Worm (Caenorhabditis elegans): ENCODE measurements around the gene srbc-26.

DNA sequence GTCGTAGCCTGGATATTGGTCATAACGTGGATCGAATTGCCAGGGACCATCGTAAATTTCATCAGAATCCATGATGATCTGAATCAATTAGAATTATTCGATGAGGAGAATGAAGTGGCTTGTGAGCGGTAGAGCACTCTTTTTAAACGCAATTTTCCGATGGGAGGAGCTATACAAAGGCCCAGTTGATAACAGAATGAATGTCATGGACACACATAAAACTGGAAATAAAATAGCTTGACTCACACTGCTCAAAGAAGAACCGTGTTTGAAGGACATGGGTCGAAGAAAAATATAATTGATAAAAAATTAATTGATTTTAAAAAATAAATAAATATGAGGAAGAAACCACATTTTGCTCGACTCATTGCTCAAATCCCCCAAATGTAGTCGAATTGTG, 36.4 kb downstream of the srbc-26 start, which contains the start of gene Y68A4A.13:
- TF ChIP-seq B0310.2 (tag; optimal IDR thresholded peaks at IDR 0.05), result no peak
- no peak for TF ChIP-seq ceh-13 (GFP tag; optimal IDR thresholded peaks at IDR 0.05)
- TF ChIP-seq ets-7 (tag; optimal IDR thresholded peaks at IDR 0.05), result no peak
- TF ChIP-seq ama-1 (optimal IDR thresholded peaks at IDR 0.05), result no peak
- no peak for TF ChIP-seq tra-4 (tag; optimal IDR thresholded peaks at IDR 0.05)
- TF ChIP-seq tbx-37 (GFP tag; conservative IDR thresholded peaks at IDR 0.05), result no peak
- TF ChIP-seq sea-1 (GFP tag; conservative IDR thresholded peaks at IDR 0.05), result no peak
- TF ChIP-seq flt-1 (GFP tag; IDR thresholded peaks at IDR 0.05), result no peak
- TF ChIP-seq aly-1 (tag; optimal IDR thresholded peaks at IDR 0.05), result no peak
- no peak for TF ChIP-seq pes-1 (GFP tag; IDR thresholded peaks at IDR 0.05)
- no peak for TF ChIP-seq ceh-36 (tag; optimal IDR thresholded peaks at IDR 0.05)

All from whole organism, early embryonic.